Worm (Caenorhabditis elegans): ENCODE data around the gene act-1.

act-1 gene

DNA sequence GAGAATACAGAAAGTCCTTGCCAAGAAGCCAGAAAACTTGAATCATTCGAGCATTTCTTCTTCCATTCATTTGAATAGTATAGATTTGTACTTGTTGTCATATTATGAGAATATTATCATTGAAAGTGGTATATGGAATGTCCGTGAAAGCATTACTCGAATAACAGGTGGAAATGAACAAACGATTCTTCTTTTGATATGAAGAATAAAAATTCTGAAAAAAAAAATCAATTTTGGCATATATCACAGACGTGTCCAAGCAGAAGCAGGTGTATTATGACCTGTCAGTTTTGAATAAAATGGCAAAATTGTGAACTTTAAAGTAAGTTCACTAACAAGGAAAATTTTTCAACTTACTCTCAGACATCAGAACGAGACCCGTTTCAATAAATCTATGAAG, 23.8 kb upstream of the act-1 start, which contains the start of gene srh-75:
Gene srh-75 (minus strand): TSS at position 101 of the 400 bp plus-strand sequence.
- TF ChIP-seq W03F9.2 (tag; optimal IDR thresholded peaks at IDR 0.05): no peak
- TF ChIP-seq dao-5 (tag; optimal IDR thresholded peaks at IDR 0.05): no peak
- no peak for TF ChIP-seq him-1 (tag; optimal IDR thresholded peaks at IDR 0.05)

DNA sequence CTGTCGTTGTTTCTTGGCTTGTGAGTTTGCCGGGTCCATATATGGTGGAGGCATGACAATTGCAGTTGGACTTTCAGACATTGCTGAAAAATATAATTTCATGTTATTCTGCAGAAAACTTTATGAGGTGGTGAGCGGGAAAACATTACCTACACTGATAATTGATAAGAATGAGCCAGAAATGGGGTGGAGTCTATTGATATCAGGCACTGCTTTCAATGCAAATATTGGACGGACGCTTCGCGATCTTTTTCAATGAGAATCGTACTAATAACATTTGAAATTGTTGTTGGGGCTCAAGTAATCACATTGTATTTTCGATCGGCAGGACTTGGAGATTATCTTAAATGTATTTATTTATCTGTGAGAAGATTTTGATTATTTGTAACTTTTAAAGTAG, 21.7 kb upstream of the act-1 start, which contains the start of gene T04C12.1:
Gene T04C12.1 (minus strand): TSS at position 90 of the 400 bp plus-strand sequence.
- TF ChIP-seq him-1 (tag; optimal IDR thresholded peaks at IDR 0.05): no peak
- TF ChIP-seq dao-5 (tag; optimal IDR thresholded peaks at IDR 0.05): no peak
- no peak for TF ChIP-seq W03F9.2 (tag; optimal IDR thresholded peaks at IDR 0.05)

DNA sequence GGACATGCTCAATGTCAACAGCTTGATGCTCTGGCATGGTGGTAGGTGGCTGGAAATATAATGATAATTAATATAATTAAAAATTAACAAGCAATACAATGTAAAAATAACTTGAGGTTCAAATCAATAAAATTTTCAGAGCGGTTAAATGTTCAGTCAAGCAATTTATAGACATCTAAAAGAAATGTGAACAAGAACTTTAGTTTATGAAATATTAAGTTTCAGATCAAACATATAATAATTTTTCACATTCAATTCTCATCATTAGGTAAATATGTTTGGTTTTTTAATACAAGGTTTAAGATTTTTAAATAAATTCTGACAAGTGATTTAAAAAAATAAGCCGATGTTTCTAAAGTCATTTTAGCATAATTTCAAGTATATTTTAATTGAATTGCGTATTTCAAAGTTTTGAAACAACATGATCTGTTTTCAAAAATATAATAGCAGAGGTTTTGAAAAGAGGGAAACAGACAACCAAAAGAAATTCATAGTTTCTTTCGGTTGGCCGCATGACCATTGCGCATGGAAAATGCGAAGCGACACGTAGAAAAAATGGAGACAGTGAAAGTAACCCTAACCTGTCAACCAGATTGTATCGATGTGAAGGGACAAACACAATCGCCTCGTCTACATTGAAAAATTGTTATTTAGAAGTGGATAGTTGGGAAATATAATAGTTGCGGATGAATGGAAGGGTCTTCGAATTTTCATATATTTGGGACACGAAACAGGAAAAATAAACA, 20.4 kb upstream of the act-1 start, which contains the start of gene T04C12.11:
Gene T04C12.11 (minus strand): TSS at position 51 of the 746 bp plus-strand sequence.
- TF ChIP-seq W03F9.2 (tag; optimal IDR thresholded peaks at IDR 0.05) (no peak), him-1 (tag; optimal IDR thresholded peaks at IDR 0.05) (no peak), dao-5 (tag; optimal IDR thresholded peaks at IDR 0.05) (no peak)

DNA sequence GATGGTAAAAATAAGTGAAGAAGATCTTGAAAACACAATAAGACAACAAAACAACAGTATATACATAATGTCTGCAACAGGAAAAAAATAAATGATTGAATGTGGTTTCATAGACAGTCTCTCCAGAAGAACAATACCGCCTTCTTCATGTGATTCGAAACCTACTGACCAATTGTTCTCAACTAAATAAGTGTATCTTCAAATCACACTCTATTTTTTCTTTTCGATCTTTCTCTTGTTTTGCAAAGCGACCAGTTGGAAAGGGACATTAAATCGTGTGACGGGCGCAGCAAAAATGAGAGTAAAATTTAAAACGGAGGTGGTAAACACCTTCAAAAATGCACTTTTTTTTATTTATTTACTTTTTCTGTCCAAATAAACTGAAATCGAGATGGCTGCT, 19.0 kb upstream of the act-1 start:
- no peak for TF ChIP-seq W03F9.2 (tag; optimal IDR thresholded peaks at IDR 0.05)
- TF ChIP-seq him-1 (tag; optimal IDR thresholded peaks at IDR 0.05): no peak
- TF ChIP-seq dao-5 (tag; optimal IDR thresholded peaks at IDR 0.05): no peak

DNA sequence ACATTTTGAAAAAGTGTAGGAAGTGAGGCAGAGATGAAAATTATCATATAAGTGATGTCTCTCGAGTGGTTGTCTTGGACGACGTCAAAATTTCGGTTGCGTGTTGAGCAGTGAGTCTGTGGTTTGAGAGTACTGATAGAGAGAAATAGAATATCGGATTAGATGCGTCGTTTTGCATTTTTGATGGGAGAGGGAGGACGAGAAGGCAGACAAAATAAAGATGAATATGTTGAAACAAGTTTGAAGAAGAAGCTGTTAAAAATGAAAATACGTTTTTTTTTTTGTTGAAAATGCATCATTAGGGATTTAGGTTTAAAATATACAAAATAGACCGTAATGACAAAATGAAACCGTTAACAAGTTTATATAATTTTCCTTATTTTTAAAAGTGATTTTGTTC, 17.7 kb upstream of the act-1 start, which contains the start of gene T04C12.9:
Gene T04C12.9 (minus strand): TSS at position 101 of the 400 bp plus-strand sequence.
- TF ChIP-seq him-1 (tag; optimal IDR thresholded peaks at IDR 0.05): no peak
- TF ChIP-seq W03F9.2 (tag; optimal IDR thresholded peaks at IDR 0.05): no peak
- TF ChIP-seq dao-5 (tag; optimal IDR thresholded peaks at IDR 0.05): no peak

DNA sequence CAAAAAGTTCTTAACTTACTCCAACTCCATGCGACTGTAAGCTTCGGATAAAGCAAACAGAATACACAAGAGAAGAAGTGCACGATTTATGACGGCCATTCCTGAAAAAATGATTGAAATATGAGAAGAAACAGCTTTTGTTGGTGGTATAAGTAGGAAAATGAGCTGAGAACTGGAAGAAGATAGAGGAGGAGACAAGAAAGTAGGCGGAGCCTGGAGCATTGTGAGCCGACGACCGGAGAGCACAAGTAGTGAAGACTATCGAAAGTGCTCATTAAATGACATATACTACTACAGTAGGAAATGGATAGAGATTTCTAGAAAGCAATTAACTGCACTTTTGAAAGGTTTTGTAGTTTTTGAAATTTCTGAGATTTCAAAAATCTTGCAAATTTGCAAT, 15.3 kb upstream of the act-1 start, which contains the start of gene nlp-80:
Gene nlp-80 (minus strand): TSS at position 101 of the 400 bp plus-strand sequence.
- TF ChIP-seq W03F9.2 (tag; optimal IDR thresholded peaks at IDR 0.05) (no peak), dao-5 (tag; optimal IDR thresholded peaks at IDR 0.05) (no peak), him-1 (tag; optimal IDR thresholded peaks at IDR 0.05) (no peak)

DNA sequence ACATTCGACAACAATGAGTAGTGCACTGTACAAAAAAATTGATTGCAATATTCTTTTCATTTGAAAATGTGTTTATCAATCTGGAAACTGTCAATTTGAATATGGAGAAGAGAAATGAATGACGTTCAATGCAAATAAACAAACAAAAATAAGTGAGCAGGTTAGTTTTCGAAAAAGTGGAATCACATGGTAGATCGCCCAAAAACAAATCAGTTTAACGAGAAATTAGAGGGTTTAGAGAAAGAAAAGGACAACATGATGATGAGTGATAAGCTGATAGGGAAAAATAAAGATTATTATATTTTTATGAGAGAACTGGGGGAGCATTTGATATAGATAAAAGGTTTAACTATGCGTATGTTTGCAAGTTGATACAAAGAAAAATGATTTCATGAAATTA, 11.6 kb upstream of the act-1 start, which contains the start of gene T04C12.8:
Gene T04C12.8 (minus strand): TSS at position 82 of the 400 bp plus-strand sequence.
- TF ChIP-seq dao-5 (tag; optimal IDR thresholded peaks at IDR 0.05) (no peak), him-1 (tag; optimal IDR thresholded peaks at IDR 0.05) (no peak), W03F9.2 (tag; optimal IDR thresholded peaks at IDR 0.05) (peak; percentile 51)

DNA sequence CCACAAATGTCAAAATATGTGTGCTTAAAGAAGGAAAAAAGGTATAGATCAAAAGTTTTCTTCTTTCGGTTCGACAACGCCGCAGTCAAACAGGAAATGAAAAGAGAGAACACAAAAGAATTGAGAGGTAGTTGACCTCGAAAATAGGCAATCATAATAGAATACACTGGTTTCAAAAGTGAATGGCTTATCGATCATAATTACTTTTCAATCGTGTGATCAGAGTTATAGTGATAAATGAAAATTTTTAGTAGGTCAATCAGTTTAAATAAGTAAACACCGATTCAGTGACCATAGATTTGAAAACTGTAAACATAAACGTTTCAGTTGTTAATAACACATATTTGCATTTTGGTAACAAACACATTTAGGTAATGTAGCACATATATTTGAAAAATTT, 10.5 kb upstream of the act-1 start:
- no peak for TF ChIP-seq dao-5 (tag; optimal IDR thresholded peaks at IDR 0.05)
- no peak for TF ChIP-seq him-1 (tag; optimal IDR thresholded peaks at IDR 0.05)

DNA sequence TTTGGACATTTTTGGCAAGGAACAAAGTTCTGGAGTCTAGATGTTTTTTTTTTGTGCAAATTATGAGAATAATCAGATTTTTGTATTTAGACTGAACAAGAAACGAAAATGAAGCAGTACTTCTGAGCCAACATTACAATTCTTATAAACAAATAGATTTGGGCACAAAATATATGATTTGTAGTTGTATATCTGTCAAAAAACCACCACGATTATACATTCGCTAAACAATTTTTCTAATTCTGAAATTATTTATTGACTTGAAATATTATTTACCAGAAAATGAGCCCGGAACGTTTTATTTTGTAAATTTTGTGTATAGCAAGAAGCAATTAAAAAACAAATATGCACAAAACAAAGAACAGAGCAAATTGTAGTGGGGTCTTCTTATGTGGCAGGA, 9.4 kb upstream of the act-1 start:
- no peak for TF ChIP-seq dao-5 (tag; optimal IDR thresholded peaks at IDR 0.05)
- TF ChIP-seq W03F9.2 (tag; optimal IDR thresholded peaks at IDR 0.05): no peak
- TF ChIP-seq him-1 (tag; optimal IDR thresholded peaks at IDR 0.05): no peak

DNA sequence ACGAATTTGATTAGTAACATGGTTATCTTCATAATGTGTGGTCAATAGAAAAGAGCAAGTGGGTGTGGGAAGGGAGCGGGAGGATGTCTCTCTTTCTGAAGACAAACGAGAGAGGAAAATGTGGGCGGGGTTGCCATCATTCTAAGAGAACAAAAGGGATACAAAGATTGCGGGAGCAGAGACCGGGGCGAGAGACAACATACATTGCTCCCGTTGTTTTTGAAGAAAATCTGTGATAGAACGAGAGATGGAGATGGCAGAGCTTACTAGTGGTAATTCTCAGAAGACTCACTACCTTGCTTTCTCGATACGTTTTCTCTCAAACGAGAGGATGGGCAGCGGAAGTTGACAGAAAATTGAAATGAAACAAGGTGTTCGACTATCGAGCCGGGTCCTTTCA, 7.5 kb upstream of the act-1 start:
- no peak for TF ChIP-seq W03F9.2 (tag; optimal IDR thresholded peaks at IDR 0.05)
- TF ChIP-seq him-1 (tag; optimal IDR thresholded peaks at IDR 0.05): no peak
- no peak for TF ChIP-seq dao-5 (tag; optimal IDR thresholded peaks at IDR 0.05)

DNA sequence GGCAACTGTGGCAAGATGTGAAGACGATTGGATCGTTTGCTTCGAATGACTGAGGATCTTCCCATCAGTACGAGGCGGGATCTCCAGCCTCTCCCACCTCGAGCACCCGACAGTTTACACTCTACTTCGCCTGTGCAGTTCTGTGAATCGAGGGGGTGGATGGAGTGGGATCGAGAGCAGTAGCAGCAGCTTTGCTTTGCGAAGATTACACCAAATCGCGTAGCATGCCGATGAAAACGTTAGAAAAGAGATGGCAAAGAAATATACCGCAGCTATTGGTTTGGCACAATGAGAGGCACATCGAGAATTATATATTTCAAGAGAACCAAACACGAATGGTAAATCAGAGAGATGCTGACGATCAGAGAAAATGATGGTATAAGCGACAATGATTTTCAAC, 6.4 kb upstream of the act-1 start, which contains the start of gene act-3:
Gene act-3 (minus strand): TSS at position 51 of the 400 bp plus-strand sequence.
- TF ChIP-seq dao-5 (tag; optimal IDR thresholded peaks at IDR 0.05) (no peak), him-1 (tag; optimal IDR thresholded peaks at IDR 0.05) (no peak), W03F9.2 (tag; optimal IDR thresholded peaks at IDR 0.05) (no peak)

DNA sequence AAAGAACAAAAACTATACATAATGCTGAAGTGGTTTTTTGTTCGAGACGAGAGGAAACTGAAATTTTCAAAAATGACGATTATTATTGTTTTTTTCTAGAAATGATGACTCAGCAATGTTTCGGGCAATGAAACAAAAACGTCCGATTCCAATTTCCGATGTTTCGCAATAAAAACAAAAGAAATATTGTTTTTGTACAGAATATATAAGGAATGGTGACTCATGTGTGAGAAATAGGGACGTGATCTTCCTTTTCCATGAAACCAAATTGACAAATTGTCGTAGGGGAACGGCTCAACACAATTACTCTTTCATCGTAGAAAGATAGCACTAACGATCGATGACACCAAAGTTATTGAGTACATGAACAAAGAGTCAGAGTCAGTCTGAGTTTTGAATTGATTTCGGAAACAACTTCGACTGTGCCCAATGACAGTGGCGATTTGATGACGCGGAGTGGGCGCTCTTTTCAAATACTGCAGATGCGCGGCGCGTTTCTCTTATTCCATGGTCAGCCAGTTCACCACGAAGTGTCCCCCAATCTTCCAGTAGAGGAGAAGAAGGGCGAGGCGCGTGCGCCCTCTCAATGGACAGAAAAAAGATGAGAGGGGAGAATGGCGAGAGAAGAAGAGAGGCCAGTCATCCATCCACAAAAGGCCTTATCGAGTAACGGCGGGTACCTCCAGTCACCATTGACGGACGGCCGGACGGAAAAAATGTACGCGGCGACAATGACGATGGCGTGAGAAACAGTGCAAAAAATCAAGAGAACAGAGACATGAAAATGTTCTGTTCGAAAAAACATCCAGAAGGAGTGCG, 5.4 kb upstream of the act-1 start:
- no peak for TF ChIP-seq W03F9.2 (tag; optimal IDR thresholded peaks at IDR 0.05)
- no peak for TF ChIP-seq him-1 (tag; optimal IDR thresholded peaks at IDR 0.05)
- no peak for TF ChIP-seq dao-5 (tag; optimal IDR thresholded peaks at IDR 0.05)

DNA sequence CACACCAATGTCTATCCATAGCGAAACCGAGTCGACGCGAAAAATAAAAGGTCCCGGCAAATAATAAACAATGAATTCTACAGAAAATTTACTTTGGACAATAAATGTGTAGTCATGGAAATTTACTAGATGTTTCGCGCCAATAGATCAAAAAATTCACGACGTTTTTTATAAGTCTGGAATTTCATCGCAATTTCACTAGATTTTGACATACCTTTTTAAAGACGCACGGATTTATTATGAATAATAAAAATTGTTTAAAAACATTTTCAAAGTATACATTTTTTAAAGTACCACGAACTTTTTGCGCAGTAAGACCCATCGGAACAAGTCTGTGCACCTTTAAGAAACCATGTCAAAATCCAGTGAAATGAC, 4.8 kb upstream of the act-1 start:
- TF ChIP-seq W03F9.2 (tag; optimal IDR thresholded peaks at IDR 0.05) (no peak), him-1 (tag; optimal IDR thresholded peaks at IDR 0.05) (no peak)

DNA sequence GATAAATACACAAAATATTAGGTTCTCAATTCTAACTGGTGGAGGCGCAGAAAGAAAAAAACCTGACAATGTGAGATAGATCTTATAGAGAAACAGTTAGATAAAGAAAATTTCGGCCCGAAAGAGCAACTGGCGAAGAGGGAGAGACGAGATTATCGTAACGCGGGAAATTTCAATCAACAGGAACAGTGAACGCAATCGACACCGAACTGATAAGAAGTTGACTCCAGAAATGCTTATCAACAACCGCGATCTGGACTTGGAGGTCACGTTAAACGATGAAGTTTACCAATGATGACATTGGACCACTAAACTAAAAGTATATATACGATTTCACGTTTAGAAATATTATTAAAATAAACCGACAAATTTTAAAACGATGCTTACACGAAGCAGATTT, 4.4 kb upstream of the act-1 start:
- no peak for TF ChIP-seq W03F9.2 (tag; optimal IDR thresholded peaks at IDR 0.05)
- peak; percentile 25 for TF ChIP-seq dao-5 (tag; optimal IDR thresholded peaks at IDR 0.05)
- TF ChIP-seq him-1 (tag; optimal IDR thresholded peaks at IDR 0.05): no peak

Measured in whole organism, L4/young adult.